Worm (Caenorhabditis elegans) whole organism, L2 larva: ENCODE results near the gene F10C5.3.

Experiments used
- C34F6.9 ChIP-seq: fragments of 150-350 bp; optimal IDR thresholded peaks from 2 replicates; lab custom pipeline; 2014; ENCODE audit warnings: missing biosample characterization, missing genetic modification characterization
- F13H6.1 ChIP-seq: sonication (generic microtip); optimal IDR thresholded peaks from 2 replicates; lab custom pipeline; 2016; ENCODE audit warnings: missing genetic modification characterization, missing compliant biosample characterization
- R02D3.7 ChIP-seq: fragments of 150-350 bp; optimal IDR thresholded peaks from 2 replicates; lab custom pipeline; 2014; ENCODE audit warnings: missing biosample characterization, missing genetic modification characterization
- Y55F3AM.14 ChIP-seq: fragments of 200-800 bp; sonication (Bioruptor generic); optimal IDR thresholded peaks from 2 replicates; lab custom pipeline; 2018; ENCODE audit warnings: mild to moderate bottlenecking, missing genetic modification characterization, missing compliant biosample characterization
- ZK546.5 ChIP-seq: sonication (generic microtip); optimal IDR thresholded peaks from 2 replicates; lab custom pipeline; 2017; ENCODE audit warnings: missing biosample characterization, missing genetic modification characterization
- alr-1 ChIP-seq: fragments of 150-350 bp; optimal IDR thresholded peaks from 2 replicates; lab custom pipeline; 2014; ENCODE audit warnings: missing biosample characterization, missing genetic modification characterization
- blmp-1 ChIP-seq: sonication (generic microtip); optimal IDR thresholded peaks from 2 replicates; lab custom pipeline; 2017; ENCODE audit warnings: missing genetic modification characterization, mild to moderate bottlenecking, missing compliant biosample characterization, antibody characterized with exemption, moderate library complexity; ENCODE audit not compliant: insufficient read depth
- ceh-16 ChIP-seq: fragments of 150-350 bp; optimal IDR thresholded peaks from 2 replicates; lab custom pipeline; 2014; ENCODE audit warnings: missing biosample characterization, missing genetic modification characterization
- ceh-82 ChIP-seq: fragments of 150-350 bp; optimal IDR thresholded peaks from 2 replicates; lab custom pipeline; 2014; ENCODE audit warnings: missing biosample characterization, missing genetic modification characterization
- crh-2 ChIP-seq: sonication (generic microtip); optimal IDR thresholded peaks from 2 replicates; lab custom pipeline; 2017; ENCODE audit warnings: missing biosample characterization, missing genetic modification characterization
- egl-27 ChIP-seq: sonication (generic microtip); optimal IDR thresholded peaks from 3 replicates; lab custom pipeline; 2017; ENCODE audit warnings: missing biosample characterization, missing genetic modification reagents, missing genetic modification characterization
- fos-1 ChIP-seq: fragments of 150-350 bp; optimal IDR thresholded peaks from 2 replicates; lab custom pipeline; 2014; ENCODE audit warnings: missing biosample characterization, missing genetic modification characterization
- gmeb-1 ChIP-seq: fragments of 150-350 bp; optimal IDR thresholded peaks from 2 replicates; lab custom pipeline; 2014; ENCODE audit warnings: missing biosample characterization, missing genetic modification characterization
- lin-11 ChIP-seq: fragments of 150-350 bp; sonication (generic microtip); optimal IDR thresholded peaks from 2 replicates; lab custom pipeline; 2014; ENCODE audit warnings: missing biosample characterization, missing genetic modification characterization, inconsistent platforms, mixed read lengths
- lin-13 ChIP-seq: fragments of 150-350 bp; optimal IDR thresholded peaks from 2 replicates; lab custom pipeline; 2014; ENCODE audit warnings: missing biosample characterization, missing genetic modification reagents, missing genetic modification characterization
- lin-39 ChIP-seq: fragments of 150-350 bp; optimal IDR thresholded peaks from 2 replicates; lab custom pipeline; 2014; ENCODE audit warnings: missing biosample characterization, missing genetic modification reagents, missing genetic modification characterization
- lsy-2 ChIP-seq, 2 experiments: fragments of 150-350 bp in 1 of 2; sonication (generic microtip) in 1 of 2; optimal IDR thresholded peaks; 2 replicates each; lab custom pipeline; 2014 to 2017; ENCODE audit warnings: missing biosample characterization in 2 of 2, missing genetic modification characterization in 2 of 2
- mdl-1 ChIP-seq, 2 experiments: fragments of 150-350 bp in 1 of 2; sonication (generic microtip) in 1 of 2; optimal IDR thresholded peaks; 2 replicates each; lab custom pipeline; 2017; ENCODE audit warnings: missing biosample characterization in 2 of 2, missing genetic modification characterization in 2 of 2
- nhr-10 ChIP-seq: sonication (generic microtip); optimal IDR thresholded peaks from 2 replicates; lab custom pipeline; 2017; ENCODE audit warnings: missing biosample characterization, missing genetic modification characterization
- nhr-11 ChIP-seq: fragments of 150-350 bp; optimal IDR thresholded peaks from 2 replicates; lab custom pipeline; 2014; ENCODE audit warnings: missing biosample characterization, missing genetic modification characterization
- nhr-12 ChIP-seq: fragments of 150-350 bp; optimal IDR thresholded peaks from 2 replicates; lab custom pipeline; 2014; ENCODE audit warnings: missing biosample characterization, missing genetic modification characterization
- nhr-21 ChIP-seq: fragments of 150-350 bp; optimal IDR thresholded peaks from 2 replicates; lab custom pipeline; 2014; ENCODE audit warnings: missing biosample characterization, missing genetic modification characterization
- nhr-237 ChIP-seq: fragments of 150-350 bp; optimal IDR thresholded peaks from 2 replicates; lab custom pipeline; 2014; ENCODE audit warnings: missing biosample characterization, missing genetic modification characterization
- nhr-25 ChIP-seq: fragments of 150-350 bp; sonication (generic microtip); optimal IDR thresholded peaks from 3 replicates; lab custom pipeline; 2014; ENCODE audit warnings: missing biosample characterization, missing genetic modification characterization
- nhr-6 ChIP-seq: fragments of 150-350 bp; optimal IDR thresholded peaks from 2 replicates; lab custom pipeline; 2014; ENCODE audit warnings: missing biosample characterization, missing genetic modification characterization
- nhr-77 ChIP-seq: fragments of 150-350 bp; optimal IDR thresholded peaks from 2 replicates; lab custom pipeline; 2014; ENCODE audit warnings: missing biosample characterization, missing genetic modification characterization
- sem-4 ChIP-seq: fragments of 150-350 bp; optimal IDR thresholded peaks from 2 replicates; lab custom pipeline; 2014; ENCODE audit warnings: missing biosample characterization, missing genetic modification reagents, missing genetic modification characterization
- skn-1 ChIP-seq: sonication (generic microtip); optimal IDR thresholded peaks from 2 replicates; lab custom pipeline; 2017; ENCODE audit warnings: missing biosample characterization, missing genetic modification characterization
- sma-3 ChIP-seq: sonication (generic microtip); optimal IDR thresholded peaks from 2 replicates; lab custom pipeline; 2016; ENCODE audit warnings: missing genetic modification reagents, missing genetic modification characterization, missing compliant biosample characterization
- snpc-4 ChIP-seq: fragments of 150-350 bp; optimal IDR thresholded peaks from 2 replicates; lab custom pipeline; 2014; ENCODE audit warnings: missing biosample characterization, missing genetic modification characterization
- unc-39 ChIP-seq: fragments of 150-350 bp; optimal IDR thresholded peaks from 2 replicates; lab custom pipeline; 2014; ENCODE audit warnings: missing biosample characterization, missing genetic modification characterization
- unc-55 ChIP-seq: fragments of 150-350 bp; sonication (generic microtip); optimal IDR thresholded peaks from 3 replicates; lab custom pipeline; 2014; ENCODE audit warnings: missing biosample characterization, missing genetic modification reagents, missing genetic modification characterization
- unc-62 ChIP-seq: fragments of 150-350 bp; optimal IDR thresholded peaks from 2 replicates; lab custom pipeline; 2014; ENCODE audit warnings: missing biosample characterization, missing genetic modification reagents, missing genetic modification characterization
- zag-1 ChIP-seq: fragments of 150-350 bp; optimal IDR thresholded peaks from 2 replicates; lab custom pipeline; 2014; ENCODE audit warnings: missing biosample characterization, missing genetic modification characterization
- ztf-4 ChIP-seq: fragments of 150-350 bp; optimal IDR thresholded peaks from 2 replicates; lab custom pipeline; 2014; ENCODE audit warnings: missing biosample characterization, missing genetic modification characterization

Gene F10C5.3

DNA sequence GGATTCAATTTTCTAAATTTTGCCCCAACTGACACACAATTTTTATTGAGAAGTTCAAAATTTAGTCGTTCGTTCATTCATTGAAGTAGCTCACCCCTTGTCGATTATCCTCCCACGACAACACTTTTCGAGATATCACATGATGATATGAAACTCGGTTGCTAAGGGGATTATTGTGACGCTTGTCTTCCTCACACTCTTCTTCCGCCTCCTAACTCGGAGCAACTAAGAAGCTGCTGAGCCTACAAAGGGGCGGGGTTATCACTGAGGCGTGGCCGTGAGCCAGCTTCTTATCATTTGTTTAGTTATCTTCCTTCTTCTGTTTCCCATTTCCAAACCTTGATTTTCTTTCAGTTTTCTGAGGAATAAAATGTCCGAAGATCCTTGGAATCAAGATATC, at the start of gene F10C5.3:
F10C5.3 (plus strand) TSS at position 313 of the 400 bp plus-strand sequence.
- TF ChIP-seq F13H6.1 (tag; lab: Kevin White, UChicago) (no peak), egl-27 (tag; lab: Kevin White, UChicago) (no peak), lsy-2 (tag; optimal IDR thresholded peaks at IDR 0.05; lab: Kevin White, UChicago) (no peak), C34F6.9 (no peak), ceh-82 (tag; lab: Kevin White, UChicago) (no peak), zag-1 (tag; lab: Kevin White, UChicago) (no peak), nhr-11 (tag; lab: Kevin White, UChicago) (no peak), lin-11 (tag; lab: Kevin White, UChicago) (no peak)

DNA sequence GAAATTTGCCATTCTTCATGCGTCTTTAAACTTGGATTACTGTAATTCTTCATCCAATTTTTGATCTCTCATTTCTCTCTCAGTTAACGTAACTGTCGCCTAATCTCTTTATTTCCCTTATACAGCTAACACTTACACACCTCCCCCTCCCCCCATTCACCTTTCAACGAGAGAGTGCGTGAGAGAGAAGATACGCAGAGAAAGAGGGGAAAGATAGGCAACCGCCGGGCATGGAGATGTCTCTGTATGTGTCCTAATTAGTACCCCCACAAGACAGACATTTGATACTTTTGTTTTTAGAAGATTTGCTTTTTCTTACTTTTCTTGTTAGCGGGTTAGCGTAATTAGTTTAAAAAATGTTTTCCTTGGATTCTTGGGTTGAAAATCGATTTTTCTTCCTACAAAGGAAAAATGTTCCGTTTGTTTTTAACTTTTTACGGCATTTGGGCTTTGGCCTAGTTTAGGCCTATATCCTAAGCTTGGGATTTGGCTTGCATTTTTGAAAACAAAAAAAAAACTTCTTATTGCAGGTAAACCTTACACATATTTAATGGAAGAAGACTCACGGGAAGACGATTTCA, 49.2 kb upstream of the F10C5.3 start, which contains the start of gene affl-2:
affl-2 (plus strand) TSS at position 531 of the 581 bp plus-strand sequence.
- TF ChIP-seq nhr-12 (no peak), skn-1 (no peak), egl-27 (tag; lab: Kevin White, UChicago) (no peak), nhr-25 (tag; lab: Kevin White, UChicago) (peak; percentile 41), ztf-4 (tag; lab: Kevin White, UChicago) (no peak), fos-1 (peak; percentile 24), lin-13 (GFP tag; lab: Kevin White, UChicago) (peak; percentile 12), nhr-10 (no peak), blmp-1 (peak; percentile 26), sem-4 (peak; percentile 8), R02D3.7 (tag; lab: Kevin White, UChicago) (no peak), nhr-77 (tag; lab: Kevin White, UChicago) (no peak), C34F6.9 (peak; percentile 12), lsy-2 (tag; optimal IDR thresholded peaks at IDR 0.05; lab: Kevin White, UChicago) (peak in 1 of 2 experiments; percentile 3), Y55F3AM.14 (GFP tag; lab: Kevin White, UChicago) (no peak), sma-3 (peak; percentile 42), ceh-16 (tag; lab: Kevin White, UChicago) (no peak), gmeb-1 (no peak), unc-39 (tag; lab: Kevin White, UChicago) (no peak), crh-2 (tag; lab: Kevin White, UChicago) (peak; percentile 15), nhr-21 (tag; lab: Kevin White, UChicago) (no peak), alr-1 (tag; lab: Kevin White, UChicago) (no peak), nhr-6 (no peak), lin-39 (tag; lab: Kevin White, UChicago) (no peak), mdl-1 (tag; optimal IDR thresholded peaks at IDR 0.05; lab: Kevin White, UChicago) (no peak), nhr-11 (tag; lab: Kevin White, UChicago) (no peak)

DNA sequence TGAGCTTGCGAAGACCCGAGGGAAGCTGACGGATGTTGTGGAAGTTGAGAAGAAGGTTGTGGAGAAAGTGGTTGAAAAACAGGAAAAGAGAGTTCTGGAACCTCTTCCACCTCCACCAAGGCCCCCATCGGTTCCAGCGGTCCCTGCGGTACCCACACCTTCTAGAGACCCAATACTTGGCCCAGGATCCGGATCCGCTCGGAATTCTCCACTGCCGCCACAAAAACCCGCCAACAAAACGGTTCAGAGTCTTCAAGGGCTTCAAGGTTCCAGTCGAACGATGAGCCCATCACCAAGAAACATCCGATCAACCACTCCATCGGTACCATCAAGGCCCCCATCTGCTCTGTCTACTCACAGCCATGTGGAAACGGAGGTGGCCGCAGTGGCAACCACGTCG, 46.6 kb upstream of the F10C5.3 start:
- TF ChIP-seq sma-3 (no peak), nhr-21 (tag; lab: Kevin White, UChicago) (no peak), mdl-1 (tag; optimal IDR thresholded peaks at IDR 0.05; lab: Kevin White, UChicago) (no peak), skn-1 (no peak), nhr-237 (tag; lab: Kevin White, UChicago) (no peak), ceh-16 (tag; lab: Kevin White, UChicago) (no peak), sem-4 (no peak), lin-11 (tag; lab: Kevin White, UChicago) (no peak), snpc-4 (tag; lab: Kevin White, UChicago) (no peak), crh-2 (tag; lab: Kevin White, UChicago) (no peak), fos-1 (no peak), unc-39 (tag; lab: Kevin White, UChicago) (no peak), R02D3.7 (tag; lab: Kevin White, UChicago) (no peak)

DNA sequence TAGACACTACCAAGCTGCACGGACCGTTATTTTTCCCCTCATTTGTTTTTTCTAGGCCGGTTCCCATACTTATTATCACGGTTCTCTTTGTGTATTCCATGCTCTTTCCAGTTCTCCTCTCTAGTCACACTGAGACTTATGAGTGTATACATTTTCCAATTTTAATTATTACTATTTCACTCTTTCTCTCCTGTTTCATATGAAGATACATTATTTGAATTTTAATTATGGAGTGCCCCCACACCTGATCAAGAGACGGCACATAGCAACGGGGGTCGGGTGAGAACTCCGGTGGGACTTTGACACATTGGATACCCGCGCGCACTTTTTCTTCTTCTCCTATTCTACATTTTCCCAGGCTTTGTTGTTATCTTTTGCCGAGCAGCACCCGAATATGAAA, 43.7 kb upstream of the F10C5.3 start, which contains the start of gene affl-1:
affl-1 (plus strand) TSS at position 301 of the 400 bp plus-strand sequence.
- no peak for TF ChIP-seq snpc-4 (tag; lab: Kevin White, UChicago)
- no peak for TF ChIP-seq Y55F3AM.14 (GFP tag; lab: Kevin White, UChicago)
- TF ChIP-seq unc-55, result no peak
- TF ChIP-seq unc-62 (GFP tag; lab: Kevin White, UChicago), result no peak
- TF ChIP-seq ZK546.5 (tag; lab: Kevin White, UChicago), result no peak
